Worm (Caenorhabditis elegans): ENCODE data around the gene F54D1.1.

- TF ChIP-seq flh-1 (GFP tag; optimal IDR thresholded peaks at IDR 0.05) (no peak), ham-2 (GFP tag; optimal IDR thresholded peaks at IDR 0.05) (no peak), nhr-12 (tag; optimal IDR thresholded peaks at IDR 0.05) (no peak), zip-8 (tag; optimal IDR thresholded peaks at IDR 0.05) (no peak), ces-1 (GFP tag; optimal IDR thresholded peaks at IDR 0.05) (no peak), unc-62 (GFP tag; optimal IDR thresholded peaks at IDR 0.05) (no peak), ceh-83 (GFP tag; optimal IDR thresholded peaks at IDR 0.05) (no peak), mab-5 (tag; optimal IDR thresholded peaks at IDR 0.05) (no peak), nhr-76 (tag; optimal IDR thresholded peaks at IDR 0.05) (no peak), mep-1 (tag; optimal IDR thresholded peaks at IDR 0.05) (no peak), nhr-237 (tag; optimal IDR thresholded peaks at IDR 0.05) (no peak)
Measured at ce11 chrIV:11287511-11287910, 25.9 kb downstream of the F54D1.1 start, which contains the start of gene F54D1.6.
